Fruit fly (Drosophila melanogaster): ENCODE measurements around the gene CG6686.

dm6 chr2L:11943829-11944228 lies 44.0 kb downstream of the CG6686 start, which contains the start of gene Crys:
- TF ChIP-seq psq (GFP tag; optimal IDR thresholded peaks at IDR 0.05) (no peak), tna (GFP tag; IDR thresholded peaks at IDR 0.05; ENCODE audit: partially characterized antibody) (no peak), CG11560 (tag; IDR thresholded peaks at IDR 0.05) (no peak), bbx (GFP tag; IDR thresholded peaks at IDR 0.05; ENCODE audit: partially characterized antibody) (no peak), gt (GFP tag; IDR thresholded peaks at IDR 0.05) (no peak), ara (GFP tag; IDR thresholded peaks at IDR 0.05) (no peak), sisA (GFP tag; IDR thresholded peaks at IDR 0.05) (no peak), hth (optimal IDR thresholded peaks at IDR 0.05) (no peak), esg (GFP tag; conservative IDR thresholded peaks at IDR 0.05) (no peak), Sin3A (optimal IDR thresholded peaks at IDR 0.05) (no peak), insv (GFP tag; optimal IDR thresholded peaks at IDR 0.05) (no peak)

Measured in whole organism, embryonic.